Worm (Caenorhabditis elegans) whole organism, mixed stage, embryonic: ENCODE measurements around the gene F13D2.1.

Experiments
- bed-3 ChIP-seq: fragments of 200-800 bp; sonication (Bioruptor generic); optimal IDR thresholded peaks from 3 replicates; lab custom pipeline; 2018; ENCODE audit warnings: mild to moderate bottlenecking, missing genetic modification characterization, moderate library complexity, missing compliant biosample characterization
- blmp-1 ChIP-seq: fragments of 150-350 bp; optimal IDR thresholded peaks from 2 replicates; lab custom pipeline; 2014; ENCODE audit warnings: missing biosample characterization, missing genetic modification characterization
- ceh-39 ChIP-seq: fragments of 150-350 bp; optimal IDR thresholded peaks from 2 replicates; lab custom pipeline; 2014; ENCODE audit warnings: missing biosample characterization, missing genetic modification characterization
- ceh-43 ChIP-seq: fragments of 200-800 bp; sonication (Bioruptor generic); optimal IDR thresholded peaks from 2 replicates; lab custom pipeline; 2018; ENCODE audit warnings: mild to moderate bottlenecking, missing genetic modification characterization, moderate library complexity, missing compliant biosample characterization
- ceh-83 ChIP-seq: fragments of 200-800 bp; sonication (Bioruptor generic); optimal IDR thresholded peaks from 2 replicates; lab custom pipeline; 2018; ENCODE audit warnings: mild to moderate bottlenecking, missing genetic modification characterization, missing compliant biosample characterization
- ces-1 ChIP-seq: fragments of 150-350 bp; optimal IDR thresholded peaks from 2 replicates; lab custom pipeline; 2014; ENCODE audit warnings: missing biosample characterization, missing genetic modification reagents, missing genetic modification characterization
- elt-1 ChIP-seq: sonication (generic microtip); optimal IDR thresholded peaks from 2 replicates; lab custom pipeline; 2017; ENCODE audit warnings: missing genetic modification characterization, mild to moderate bottlenecking, missing compliant biosample characterization, antibody characterized with exemption, moderate library complexity, borderline replicate concordance; ENCODE audit not compliant: insufficient read depth
- elt-3 ChIP-seq: fragments of 150-350 bp; optimal IDR thresholded peaks from 2 replicates; lab custom pipeline; 2014; ENCODE audit warnings: missing biosample characterization, missing genetic modification characterization
- flh-1 ChIP-seq: fragments of 200-800 bp; sonication (Bioruptor generic); optimal IDR thresholded peaks from 2 replicates; lab custom pipeline; 2018; ENCODE audit warnings: mild to moderate bottlenecking, missing genetic modification characterization, moderate library complexity, missing compliant biosample characterization
- ham-2 ChIP-seq: fragments of 200-800 bp; sonication (Bioruptor generic); optimal IDR thresholded peaks from 2 replicates; lab custom pipeline; 2018; ENCODE audit warnings: mild to moderate bottlenecking, missing genetic modification characterization, missing compliant biosample characterization
- hlh-1 ChIP-seq: fragments of 150-350 bp; optimal IDR thresholded peaks from 2 replicates; lab custom pipeline; 2014; ENCODE audit warnings: missing biosample characterization, missing genetic modification reagents, missing genetic modification characterization
- lin-13 ChIP-seq: fragments of 150-350 bp; optimal IDR thresholded peaks from 2 replicates; lab custom pipeline; 2014; ENCODE audit warnings: missing biosample characterization, missing genetic modification characterization
- lin-32 ChIP-seq: fragments of 200-800 bp; sonication (Bioruptor generic); optimal IDR thresholded peaks from 2 replicates; lab custom pipeline; 2018; ENCODE audit warnings: mild to moderate bottlenecking, missing genetic modification characterization, missing compliant biosample characterization
- lsy-2 ChIP-seq: fragments of 150-350 bp; optimal IDR thresholded peaks from 2 replicates; lab custom pipeline; 2014; ENCODE audit warnings: missing biosample characterization, missing genetic modification characterization
- mab-5 ChIP-seq: fragments of 150-350 bp; optimal IDR thresholded peaks from 2 replicates; lab custom pipeline; 2014; ENCODE audit warnings: missing biosample characterization, missing genetic modification characterization
- mls-2 ChIP-seq: sonication (generic microtip); optimal IDR thresholded peaks from 2 replicates; lab custom pipeline; 2016; ENCODE audit warnings: mild to moderate bottlenecking, missing genetic modification characterization, moderate library complexity, missing compliant biosample characterization
- nhr-12 ChIP-seq: fragments of 150-350 bp; optimal IDR thresholded peaks from 2 replicates; lab custom pipeline; 2014; ENCODE audit warnings: missing biosample characterization, missing genetic modification characterization
- nhr-2 ChIP-seq: fragments of 150-350 bp; optimal IDR thresholded peaks from 2 replicates; lab custom pipeline; 2014; ENCODE audit warnings: missing biosample characterization, missing genetic modification characterization
- nhr-28 ChIP-seq: fragments of 150-350 bp; optimal IDR thresholded peaks from 2 replicates; lab custom pipeline; 2014; ENCODE audit warnings: missing biosample characterization, missing genetic modification characterization
- nhr-76 ChIP-seq: sonication (generic microtip); optimal IDR thresholded peaks from 2 replicates; lab custom pipeline; 2017; ENCODE audit warnings: missing biosample characterization, missing genetic modification characterization
- pha-4 ChIP-seq: fragments of 150-350 bp; optimal IDR thresholded peaks from 2 replicates; lab custom pipeline; 2018; ENCODE audit warnings: missing biosample characterization, missing genetic modification reagents, missing genetic modification characterization
- sem-2 ChIP-seq: fragments of 200-800 bp; sonication (Bioruptor generic); optimal IDR thresholded peaks from 2 replicates; lab custom pipeline; 2018; ENCODE audit warnings: mild to moderate bottlenecking, missing genetic modification characterization, missing compliant biosample characterization
- snpc-4 ChIP-seq: fragments of 150-350 bp; optimal IDR thresholded peaks from 2 replicates; lab custom pipeline; 2014; ENCODE audit warnings: missing biosample characterization, missing genetic modification characterization
- sptf-1 ChIP-seq: sonication (generic microtip); optimal IDR thresholded peaks from 2 replicates; lab custom pipeline; 2017; ENCODE audit warnings: mild to moderate bottlenecking, missing genetic modification characterization, moderate library complexity, missing compliant biosample characterization
- tbx-8 ChIP-seq: fragments of 200-800 bp; sonication (Bioruptor generic); optimal IDR thresholded peaks from 2 replicates; lab custom pipeline; 2018; ENCODE audit warnings: mild to moderate bottlenecking, missing genetic modification characterization, moderate library complexity, missing compliant biosample characterization
- unc-120 ChIP-seq: sonication (generic microtip); optimal IDR thresholded peaks from 2 replicates; lab custom pipeline; 2017; ENCODE audit warnings: missing genetic modification characterization, missing compliant biosample characterization; ENCODE audit not compliant: poor library complexity, severe bottlenecking
- unc-39 ChIP-seq: fragments of 150-350 bp; optimal IDR thresholded peaks from 2 replicates; lab custom pipeline; 2014; ENCODE audit warnings: missing biosample characterization, missing genetic modification characterization
- unc-62 ChIP-seq: fragments of 150-350 bp; optimal IDR thresholded peaks from 2 replicates; lab custom pipeline; 2014; ENCODE audit warnings: missing biosample characterization, missing genetic modification reagents, missing genetic modification characterization
- zip-8 ChIP-seq: fragments of 150-350 bp; optimal IDR thresholded peaks from 2 replicates; lab custom pipeline; 2014; ENCODE audit warnings: missing biosample characterization, missing genetic modification characterization
- ztf-11 ChIP-seq: fragments of 150-350 bp; optimal IDR thresholded peaks from 2 replicates; lab custom pipeline; 2014; ENCODE audit warnings: missing biosample characterization, missing genetic modification characterization

Gene F13D2.1

ce11 chrX:11151494-11151893, 37.9 kb downstream of the F13D2.1 start:
- no peak for TF ChIP-seq ham-2 (GFP tag; lab: Kevin White, UChicago)
- no peak for TF ChIP-seq mls-2
- TF ChIP-seq lsy-2 (tag; lab: Kevin White, UChicago), result no peak
- TF ChIP-seq tbx-8 (GFP tag; lab: Kevin White, UChicago), result no peak

ce11 chrX:11137632-11138031, 51.8 kb downstream of the F13D2.1 start:
- TF ChIP-seq unc-39 (tag; lab: Kevin White, UChicago), result no peak
- peak; percentile 15 for TF ChIP-seq elt-1 (tag; lab: Kevin White, UChicago)
- TF ChIP-seq, all 35 proteins: peak for 1

- TF ChIP-seq ces-1 (GFP tag; lab: Kevin White, UChicago) (no peak), tbx-8 (GFP tag; lab: Kevin White, UChicago) (no peak), mls-2 (no peak), hlh-1 (tag; lab: Kevin White, UChicago) (no peak), sem-2 (GFP tag; lab: Kevin White, UChicago) (no peak), blmp-1 (tag; lab: Kevin White, UChicago) (no peak), nhr-2 (tag; lab: Kevin White, UChicago) (no peak), ceh-83 (GFP tag; lab: Kevin White, UChicago) (no peak)
Measured at ce11 chrX:11136988-11137387, 52.4 kb downstream of the F13D2.1 start.

- TF ChIP-seq nhr-28 (tag; lab: Kevin White, UChicago), result no peak
- TF ChIP-seq sem-2 (GFP tag; lab: Kevin White, UChicago), result no peak
- TF ChIP-seq ceh-39, result no peak
- no peak for TF ChIP-seq mab-5 (tag; lab: Kevin White, UChicago)
- no peak for TF ChIP-seq lsy-2 (tag; lab: Kevin White, UChicago)
- no peak for TF ChIP-seq elt-3
- no peak for TF ChIP-seq nhr-12 (tag; lab: Kevin White, UChicago)
- no peak for TF ChIP-seq lin-32
- no peak for TF ChIP-seq ztf-11 (tag; lab: Kevin White, UChicago)
- no peak for TF ChIP-seq bed-3 (GFP tag; lab: Kevin White, UChicago)
- TF ChIP-seq nhr-2 (tag; lab: Kevin White, UChicago), result no peak
- no peak for TF ChIP-seq zip-8
- TF ChIP-seq sptf-1 (tag; lab: Kevin White, UChicago), result no peak
- no peak for TF ChIP-seq unc-39 (tag; lab: Kevin White, UChicago)
- no peak for TF ChIP-seq snpc-4
- no peak for TF ChIP-seq ham-2 (GFP tag; lab: Kevin White, UChicago)
- TF ChIP-seq elt-1 (tag; lab: Kevin White, UChicago), result no peak
- TF ChIP-seq flh-1 (GFP tag; lab: Kevin White, UChicago), result no peak
- no peak for TF ChIP-seq lin-13
Measured at ce11 chrX:11134750-11135394, 54.5 kb downstream of the F13D2.1 start.

- TF ChIP-seq unc-62 (GFP tag; lab: Kevin White, UChicago) (no peak), sptf-1 (tag; lab: Kevin White, UChicago) (no peak), mab-5 (tag; lab: Kevin White, UChicago) (no peak), tbx-8 (GFP tag; lab: Kevin White, UChicago) (no peak), ztf-11 (tag; lab: Kevin White, UChicago) (no peak), ham-2 (GFP tag; lab: Kevin White, UChicago) (no peak), bed-3 (GFP tag; lab: Kevin White, UChicago) (no peak), sem-2 (GFP tag; lab: Kevin White, UChicago) (no peak), ceh-43 (GFP tag; lab: Kevin White, UChicago) (no peak)
Measured at ce11 chrX:11132260-11132659, 57.2 kb downstream of the F13D2.1 start.

ce11 chrX:11126259-11126658, 63.2 kb downstream of the F13D2.1 start:
- no peak for TF ChIP-seq hlh-1 (tag; lab: Kevin White, UChicago)
- no peak for TF ChIP-seq unc-120 (tag; lab: Kevin White, UChicago)
- no peak for TF ChIP-seq flh-1 (GFP tag; lab: Kevin White, UChicago)
- no peak for TF ChIP-seq nhr-76 (tag; lab: Kevin White, UChicago)
- no peak for TF ChIP-seq unc-39 (tag; lab: Kevin White, UChicago)
- no peak for TF ChIP-seq ham-2 (GFP tag; lab: Kevin White, UChicago)
- no peak for TF ChIP-seq elt-3
- no peak for TF ChIP-seq pha-4
- TF ChIP-seq sptf-1 (tag; lab: Kevin White, UChicago), result no peak
